Fruit fly (Drosophila melanogaster): ENCODE data around the gene CG13659.
A peak's percentile ranks its signal among the peaks of the same experiment; 100 is the strongest.

- TF ChIP-seq Ets98B (GFP tag; IDR thresholded peaks at IDR 0.05) = no peak
- TF ChIP-seq CG13204 (GFP tag; optimal IDR thresholded peaks at IDR 0.05) = no peak
- no peak for TF ChIP-seq Pif1B (GFP tag; optimal IDR thresholded peaks at IDR 0.05)
- no peak for TF ChIP-seq CG14655 (GFP tag; optimal IDR thresholded peaks at IDR 0.05)
- no peak for TF ChIP-seq CG8159 (tag; optimal IDR thresholded peaks at IDR 0.05)
- no peak for TF ChIP-seq CG17806 (tag; optimal IDR thresholded peaks at IDR 0.05)
- TF ChIP-seq Pif1A (GFP tag; optimal IDR thresholded peaks at IDR 0.05) = peak; percentile 6
- no peak for TF ChIP-seq CG8301 (tag; optimal IDR thresholded peaks at IDR 0.05)
- no peak for TF ChIP-seq EcR (GFP tag; optimal IDR thresholded peaks at IDR 0.05)
- no peak for TF ChIP-seq CG32121 (GFP tag; IDR thresholded peaks at IDR 0.05)
- TF ChIP-seq CG4496 (GFP tag; IDR thresholded peaks at IDR 0.05) = no peak
Measured at dm6 chr3R:25279796-25280350, 20.8 kb upstream of the CG13659 start, which contains the start of gene CG10514.
